Fruit fly (Drosophila melanogaster) whole organism, wandering third instar larva: ENCODE measurements around the gene CG42792.

Source experiments
- CG9705 ChIP-seq: fragments of 200-800 bp; sonication (Bioruptor generic); optimal IDR thresholded peaks from 2 replicates; lab custom pipeline; 2018; ENCODE audit warnings: missing biosample characterization, mild to moderate bottlenecking, missing genetic modification characterization
- Dfd ChIP-seq: fragments of >200 bp; optimal IDR thresholded peaks from 2 replicates; lab custom pipeline; 2017; ENCODE audit warnings: missing biosample characterization, missing genetic modification characterization
- Dif ChIP-seq: fragments of 200-275, 200-300 bp; sonication (Bioruptor generic); optimal IDR thresholded peaks from 2 replicates; lab custom pipeline; 2018; ENCODE audit warnings: missing biosample characterization, missing genetic modification characterization; ENCODE audit not compliant: partially characterized antibody
- Hr78 ChIP-seq: fragments of >200 bp; optimal IDR thresholded peaks from 2 replicates; lab custom pipeline; 2017; ENCODE audit warnings: missing biosample characterization, missing genetic modification characterization
- Jra ChIP-seq: sonication (Bioruptor generic); optimal IDR thresholded peaks from 2 replicates; lab custom pipeline; 2016; ENCODE audit warnings: missing biosample characterization, missing genetic modification characterization
- OdsH ChIP-seq: fragments of 200-800 bp; sonication (Bioruptor generic); optimal IDR thresholded peaks from 2 replicates; lab custom pipeline; 2016; ENCODE audit warnings: missing biosample characterization, mild to moderate bottlenecking, missing genetic modification characterization
- lola ChIP-seq: fragments of >200 bp; optimal IDR thresholded peaks from 2 replicates; lab custom pipeline; 2017; ENCODE audit warnings: missing biosample characterization, missing genetic modification characterization
- pan ChIP-seq: fragments of >200 bp; optimal IDR thresholded peaks from 2 replicates; lab custom pipeline; 2017
- psq ChIP-seq: fragments of 200-800 bp; sonication (Bioruptor generic); optimal IDR thresholded peaks from 3 replicates; lab custom pipeline; 2017; ENCODE audit warnings: missing biosample characterization, mild to moderate bottlenecking, missing genetic modification characterization, moderate library complexity
- sage ChIP-seq: fragments of 200-800 bp; sonication (Bioruptor generic); optimal IDR thresholded peaks from 2 replicates; lab custom pipeline; 2016; ENCODE audit warnings: missing biosample characterization, mild to moderate bottlenecking, missing genetic modification characterization

DNA sequence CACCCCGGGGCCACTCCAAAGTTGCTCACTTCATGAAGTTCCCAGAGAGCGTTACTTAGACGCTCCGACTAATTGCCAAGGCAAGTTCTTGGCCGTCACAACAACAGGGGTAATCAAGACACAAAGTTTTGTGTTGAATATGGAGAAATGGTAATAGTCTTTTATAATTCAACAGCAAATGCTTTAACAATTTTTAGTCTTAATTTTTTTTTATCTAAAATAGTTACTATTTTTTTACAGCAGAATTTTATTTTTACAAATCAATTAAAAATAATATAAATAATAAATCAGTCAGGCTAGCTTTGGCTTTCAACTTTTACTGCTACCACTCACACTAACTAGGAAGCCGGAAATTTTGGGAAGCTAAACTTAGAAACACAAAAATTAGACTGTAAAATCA lies 13.0 kb downstream of the CG42792 start, which contains the start of gene CG13243:
- TF ChIP-seq Hr78 (GFP tag; lab: Kevin White, UChicago) (no peak), psq (GFP tag; lab: Kevin White, UChicago) (no peak), sage (GFP tag; lab: Kevin White, UChicago) (no peak), Dfd (GFP tag; lab: Kevin White, UChicago) (no peak), lola (GFP tag; lab: Kevin White, UChicago) (no peak), pan (lab: Kevin White, UChicago) (no peak), OdsH (GFP tag; lab: Kevin White, UChicago) (no peak), Jra (GFP tag; lab: Kevin White, UChicago) (no peak), Dif (no peak), CG9705 (GFP tag; lab: Kevin White, UChicago) (no peak)
